Worm (Caenorhabditis elegans) whole organism, L3 larva: ENCODE measurements around the gene C43F9.11.

Source experiments
- ZK546.5 ChIP-seq: sonication (generic microtip); optimal IDR thresholded peaks from 2 replicates; lab custom pipeline; 2017; ENCODE audit warnings: missing biosample characterization, missing genetic modification characterization
- aly-2 ChIP-seq: fragments of 150-350 bp; optimal IDR thresholded peaks from 2 replicates; lab custom pipeline; 2014; ENCODE audit warnings: missing biosample characterization, missing genetic modification characterization
- ceh-16 ChIP-seq: sonication (generic microtip); optimal IDR thresholded peaks from 2 replicates; lab custom pipeline; 2017; ENCODE audit warnings: missing biosample characterization, missing genetic modification characterization
- ceh-9 ChIP-seq: sonication (generic microtip); optimal IDR thresholded peaks from 2 replicates; lab custom pipeline; 2018; ENCODE audit warnings: missing biosample characterization, missing genetic modification characterization
- fkh-10 ChIP-seq: sonication (generic microtip); optimal IDR thresholded peaks from 2 replicates; lab custom pipeline; 2017; ENCODE audit warnings: missing biosample characterization, missing genetic modification reagents, missing genetic modification characterization
- fos-1 ChIP-seq: fragments of 150-350 bp; optimal IDR thresholded peaks from 2 replicates; lab custom pipeline; 2014; ENCODE audit warnings: missing biosample characterization, missing genetic modification characterization
- mdl-1 ChIP-seq: fragments of 150-350 bp; optimal IDR thresholded peaks from 2 replicates; lab custom pipeline; 2014; ENCODE audit warnings: missing biosample characterization, missing genetic modification characterization
- nfya-1 ChIP-seq: sonication (generic microtip); optimal IDR thresholded peaks from 2 replicates; lab custom pipeline; 2017; ENCODE audit warnings: missing genetic modification characterization, mild to moderate bottlenecking, missing compliant biosample characterization, antibody characterized with exemption, moderate library complexity; ENCODE audit not compliant: insufficient read depth
- nhr-12 ChIP-seq: fragments of 150-350 bp; optimal IDR thresholded peaks from 2 replicates; lab custom pipeline; 2014; ENCODE audit warnings: missing biosample characterization, missing genetic modification characterization
- nhr-23 ChIP-seq: fragments of 150-350 bp; optimal IDR thresholded peaks from 2 replicates; lab custom pipeline; 2014; ENCODE audit warnings: missing biosample characterization, missing genetic modification reagents, missing genetic modification characterization
- nhr-237 ChIP-seq: fragments of 150-350 bp; optimal IDR thresholded peaks from 2 replicates; lab custom pipeline; 2014; ENCODE audit warnings: missing biosample characterization, missing genetic modification characterization
- nhr-25 ChIP-seq: sonication (generic microtip); optimal IDR thresholded peaks from 2 replicates; lab custom pipeline; 2017; ENCODE audit warnings: missing biosample characterization, missing genetic modification characterization
- nhr-76 ChIP-seq: fragments of 150-350 bp; sonication (generic microtip); optimal IDR thresholded peaks from 5 replicates; lab custom pipeline; 2014; ENCODE audit warnings: missing biosample characterization, missing genetic modification characterization
- unc-39 ChIP-seq: sonication (generic microtip); optimal IDR thresholded peaks from 4 replicates; lab custom pipeline; 2017; ENCODE audit warnings: missing biosample characterization, missing genetic modification characterization

DNA sequence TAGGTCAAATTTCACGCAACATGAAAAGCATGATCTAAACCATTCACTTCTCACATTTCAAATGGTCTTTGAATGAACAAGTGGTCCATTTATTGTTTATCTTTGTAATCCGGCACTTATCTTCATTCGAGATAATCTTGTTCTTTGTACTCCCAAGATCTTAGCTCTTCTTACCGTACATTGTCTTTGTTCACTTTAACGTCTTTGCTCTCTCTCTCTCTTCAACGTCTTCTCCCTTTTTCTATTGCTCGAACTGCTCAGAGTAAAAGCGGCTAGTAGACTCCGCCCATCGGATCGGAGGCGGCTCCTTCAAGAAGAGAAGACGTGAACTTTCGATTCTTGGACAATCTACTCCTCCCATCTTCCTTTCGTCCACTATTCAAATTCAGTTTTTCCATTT is 40.0 kb downstream of the C43F9.11 start, which contains the start of gene F56C4.1:
- TF ChIP-seq nhr-23 (tag; lab: Kevin White, UChicago) (no peak), mdl-1 (tag; lab: Kevin White, UChicago) (no peak), ceh-16 (no peak), fkh-10 (GFP tag; lab: Kevin White, UChicago) (no peak), fos-1 (tag; lab: Kevin White, UChicago) (no peak), nhr-76 (tag; lab: Kevin White, UChicago) (no peak), nhr-25 (tag; lab: Kevin White, UChicago) (no peak), nfya-1 (no peak), ceh-9 (tag; lab: Kevin White, UChicago) (no peak), unc-39 (tag; lab: Kevin White, UChicago) (no peak), ZK546.5 (tag; lab: Kevin White, UChicago) (no peak), nhr-237 (no peak), nhr-12 (tag; lab: Kevin White, UChicago) (no peak), aly-2 (tag; lab: Kevin White, UChicago) (no peak)
